Worm (Caenorhabditis elegans): Measurements from ENCODE around the gene zig-6.

- TF ChIP-seq dao-5 (tag; optimal IDR thresholded peaks at IDR 0.05) = no peak
- no peak for TF ChIP-seq him-1 (tag; optimal IDR thresholded peaks at IDR 0.05)
Measured at ce11 chrX:5151866-5152265, 37.0 kb downstream of the zig-6 start.
